Fruit fly (Drosophila melanogaster) whole organism, embryonic: ENCODE data around the gene CG31459.
A peak's percentile ranks its signal among the peaks of the same experiment; 100 is the strongest.

Experiments
- CG10979 ChIP-seq: fragments of 200-800 bp; sonication (Bioruptor generic); optimal IDR thresholded peaks from 2 replicates; lab custom pipeline; 2018; ENCODE audit warnings: missing biosample characterization, mild to moderate bottlenecking, missing genetic modification characterization, moderate library complexity
- CG11695 ChIP-seq: fragments of 200-800 bp; sonication (Bioruptor generic); IDR thresholded peaks from 3 replicates; pipeline ENCODE4 v1.3.6; 2022; ENCODE audit warnings: missing biosample characterization, missing genetic modification characterization
- CG12104 ChIP-seq: fragments of 200-800 bp; sonication (Bioruptor generic); optimal IDR thresholded peaks from 3 replicates; lab custom pipeline; 2016; ENCODE audit warnings: missing biosample characterization, missing genetic modification characterization
- CG13287 ChIP-seq: fragments of 200-800 bp; sonication (Bioruptor generic); IDR thresholded peaks from 2 replicates; pipeline ENCODE4 v1.3.6; 2022; ENCODE audit warnings: missing biosample characterization, missing genetic modification characterization; ENCODE audit not compliant: partially characterized antibody
- CG13296 ChIP-seq: fragments of 200-800 bp; sonication (Bioruptor generic); optimal IDR thresholded peaks from 3 replicates; lab custom pipeline; 2018; ENCODE audit warnings: missing biosample characterization, mild to moderate bottlenecking, missing genetic modification characterization
- CG15269 ChIP-seq: fragments of 200-800 bp; sonication (Bioruptor generic); optimal IDR thresholded peaks from 2 replicates; lab custom pipeline; 2018; ENCODE audit warnings: missing biosample characterization, mild to moderate bottlenecking, missing genetic modification characterization, moderate library complexity
- CG15601 ChIP-seq: fragments of 200-800 bp; sonication (Bioruptor generic); optimal IDR thresholded peaks from 3 replicates; lab custom pipeline; 2019; ENCODE audit warnings: missing biosample characterization, mild to moderate bottlenecking, missing genetic modification characterization, moderate library complexity
- CG17361 ChIP-seq: fragments of 200-800 bp; sonication (Bioruptor generic); IDR thresholded peaks from 3 replicates; pipeline ENCODE4 v1.3.6; 2022; ENCODE audit warnings: missing biosample characterization, missing genetic modification characterization
- CG2202 ChIP-seq: fragments of 200-800 bp; sonication (Bioruptor generic); optimal IDR thresholded peaks from 2 replicates; lab custom pipeline; 2018; ENCODE audit warnings: missing biosample characterization, mild to moderate bottlenecking, missing genetic modification characterization
- CG31224 ChIP-seq: fragments of 200-800 bp; sonication (Bioruptor generic); IDR thresholded peaks from 2 replicates; pipeline ENCODE4 v1.3.6; 2022; ENCODE audit warnings: missing biosample characterization, missing genetic modification characterization
- CG42726 ChIP-seq: fragments of 200-800 bp; sonication (Bioruptor generic); IDR thresholded peaks from 2 replicates; pipeline ENCODE4 v1.3.6; 2022; ENCODE audit warnings: missing biosample characterization, missing genetic modification characterization; ENCODE audit not compliant: partially characterized antibody
- CG4404 ChIP-seq: fragments of 200-800 bp; sonication (Bioruptor generic); IDR thresholded peaks from 2 replicates; pipeline ENCODE4 v1.3.6; 2022; ENCODE audit warnings: missing biosample characterization, missing genetic modification characterization
- CG6683 ChIP-seq: fragments of 200-800 bp; sonication (Bioruptor generic); optimal IDR thresholded peaks from 2 replicates; lab custom pipeline; 2017; ENCODE audit warnings: missing biosample characterization, mild to moderate bottlenecking, missing genetic modification characterization, missing genetic modification reagents
- CG7556 ChIP-seq: fragments of 200-800 bp; sonication (Bioruptor generic); optimal IDR thresholded peaks from 2 replicates; lab custom pipeline; 2017; ENCODE audit warnings: missing biosample characterization, mild to moderate bottlenecking, missing genetic modification characterization
- CG7963 ChIP-seq: fragments of 200-800 bp; sonication (Bioruptor generic); IDR thresholded peaks from 3 replicates; pipeline ENCODE4 v1.3.6; 2022; ENCODE audit warnings: missing biosample characterization, missing genetic modification characterization; ENCODE audit not compliant: partially characterized antibody
- CG8388 ChIP-seq: fragments of 200-800 bp; sonication (Bioruptor generic); optimal IDR thresholded peaks from 2 replicates; lab custom pipeline; 2019; ENCODE audit warnings: missing biosample characterization, mild to moderate bottlenecking, missing genetic modification characterization, moderate library complexity
- CG8944 ChIP-seq: fragments of 200-800 bp; sonication (Bioruptor generic); optimal IDR thresholded peaks from 3 replicates; lab custom pipeline; 2016; ENCODE audit warnings: missing biosample characterization, missing genetic modification characterization
- CG9215 ChIP-seq: fragments of 200-800 bp; sonication (Bioruptor generic); IDR thresholded peaks from 2 replicates; pipeline ENCODE4 v1.3.6; 2022; ENCODE audit warnings: missing biosample characterization, missing genetic modification characterization
- CG9727 ChIP-seq: fragments of 200-800 bp; sonication (Bioruptor generic); optimal IDR thresholded peaks from 3 replicates; lab custom pipeline; 2017; ENCODE audit warnings: missing biosample characterization, mild to moderate bottlenecking, missing genetic modification characterization
- CHES-1-like ChIP-seq: fragments of 200-800 bp; sonication (Bioruptor generic); optimal IDR thresholded peaks from 2 replicates; lab custom pipeline; 2016; ENCODE audit warnings: missing biosample characterization, missing genetic modification characterization
- D ChIP-seq, 2 experiments: fragments of 200-800 bp in 1 of 2; fragments of >200 bp in 1 of 2; sonication (Bioruptor generic) in 1 of 2; optimal IDR thresholded peaks; 2 replicates in 1 of 2; 3 replicates in 1 of 2; lab custom pipeline; 2017; ENCODE audit warnings: mild to moderate bottlenecking in 1 of 2, missing biosample characterization in 1 of 2, missing genetic modification characterization in 1 of 2, missing genetic modification reagents in 1 of 2
- Dek ChIP-seq: fragments of 200-800 bp; sonication (Bioruptor generic); optimal IDR thresholded peaks from 3 replicates; lab custom pipeline; 2019; ENCODE audit warnings: missing biosample characterization, mild to moderate bottlenecking, missing genetic modification characterization, moderate library complexity
- Doc2 ChIP-seq: fragments of 200-800 bp; sonication (Bioruptor generic); IDR thresholded peaks from 2 replicates; pipeline ENCODE4 v1.3.6; 2022; ENCODE audit warnings: missing biosample characterization, missing genetic modification characterization
- HHEX ChIP-seq: fragments of 200-800 bp; sonication (Bioruptor generic); optimal IDR thresholded peaks from 3 replicates; lab custom pipeline; 2017; ENCODE audit warnings: missing biosample characterization, mild to moderate bottlenecking, missing genetic modification characterization, missing genetic modification reagents
- HmgZ ChIP-seq: fragments of 200-800 bp; sonication (Bioruptor generic); optimal IDR thresholded peaks from 2 replicates; lab custom pipeline; 2018; ENCODE audit warnings: missing biosample characterization, mild to moderate bottlenecking, missing genetic modification characterization
- Mrtf ChIP-seq: fragments of 200-800 bp; sonication (Bioruptor generic); IDR thresholded peaks from 3 replicates; pipeline ENCODE4 v1.3.6; 2022; ENCODE audit warnings: missing biosample characterization, missing genetic modification characterization
- ash1 ChIP-seq: fragments of 200-800 bp; sonication (Bioruptor generic); optimal IDR thresholded peaks from 2 replicates; lab custom pipeline; 2018; ENCODE audit warnings: missing biosample characterization, mild to moderate bottlenecking, missing genetic modification characterization
- ato ChIP-seq: fragments of 200-800 bp; sonication (Bioruptor generic); IDR thresholded peaks from 2 replicates; pipeline ENCODE4 v1.3.6; 2022; ENCODE audit warnings: missing biosample characterization, missing genetic modification characterization; ENCODE audit not compliant: partially characterized antibody
- bbx ChIP-seq: fragments of 200-800 bp; sonication (Bioruptor generic); IDR thresholded peaks from 2 replicates; pipeline ENCODE4 v1.3.6; 2022; ENCODE audit warnings: missing biosample characterization, missing genetic modification characterization; ENCODE audit not compliant: partially characterized antibody
- emc ChIP-seq: fragments of 200-800 bp; sonication (Bioruptor generic); optimal IDR thresholded peaks from 2 replicates; lab custom pipeline; 2016; ENCODE audit warnings: missing biosample characterization, missing genetic modification characterization
- ems ChIP-seq: fragments of 200-800 bp; sonication (Bioruptor generic); optimal IDR thresholded peaks from 3 replicates; lab custom pipeline; 2016; ENCODE audit warnings: missing biosample characterization, missing genetic modification characterization
- exex ChIP-seq: fragments of 200-800 bp; sonication (Bioruptor generic); optimal IDR thresholded peaks from 4 replicates; lab custom pipeline; 2018; ENCODE audit warnings: missing biosample characterization, mild to moderate bottlenecking, missing genetic modification characterization, moderate library complexity
- ham ChIP-seq: fragments of 200-800 bp; sonication (Bioruptor generic); IDR thresholded peaks from 2 replicates; pipeline ENCODE4 v1.3.6; 2022; ENCODE audit warnings: missing biosample characterization, missing genetic modification characterization
- lmd ChIP-seq: fragments of 200-800 bp; sonication (Bioruptor generic); IDR thresholded peaks from 2 replicates; pipeline ENCODE4 v1.3.6; 2022; ENCODE audit warnings: missing biosample characterization, missing genetic modification characterization
- nau ChIP-seq: fragments of 200-800 bp; sonication (Bioruptor generic); optimal IDR thresholded peaks from 3 replicates; lab custom pipeline; 2017; ENCODE audit warnings: missing biosample characterization, mild to moderate bottlenecking, missing genetic modification characterization, missing genetic modification reagents
- nerfin-1 ChIP-seq: fragments of 200-800 bp; sonication (Bioruptor generic); optimal IDR thresholded peaks from 3 replicates; lab custom pipeline; 2019; ENCODE audit warnings: missing biosample characterization, mild to moderate bottlenecking, missing genetic modification characterization, moderate library complexity
- p53 ChIP-seq: fragments of 200-800 bp; sonication (Bioruptor generic); optimal IDR thresholded peaks from 2 replicates; lab custom pipeline; 2016; ENCODE audit warnings: missing biosample characterization, missing genetic modification characterization
- psq ChIP-seq: fragments of 200-800 bp; sonication (Bioruptor generic); optimal IDR thresholded peaks from 2 replicates; lab custom pipeline; 2017; ENCODE audit warnings: missing biosample characterization, missing genetic modification characterization
- pzg ChIP-seq: fragments of 200-800 bp; sonication (Bioruptor generic); optimal IDR thresholded peaks from 3 replicates; lab custom pipeline; 2018; ENCODE audit warnings: missing biosample characterization, mild to moderate bottlenecking, missing genetic modification characterization, moderate library complexity
- repo ChIP-seq: fragments of 200-800 bp; sonication (Bioruptor generic); optimal IDR thresholded peaks from 2 replicates; lab custom pipeline; 2016; ENCODE audit warnings: missing biosample characterization, missing genetic modification characterization
- sc ChIP-seq, 3 experiments: fragments of >200 bp in 2 of 3; fragments of 200-800 bp in 1 of 3; sonication (Bioruptor generic) in 1 of 3; optimal IDR thresholded peaks; 2 replicates in 2 of 3; 3 replicates in 1 of 3; lab custom pipeline; 2017; ENCODE audit warnings: mild to moderate bottlenecking in 1 of 3, missing biosample characterization in 1 of 3, missing genetic modification characterization in 1 of 3, missing genetic modification reagents in 1 of 3
- sd ChIP-seq: fragments of 200-800 bp; sonication (Bioruptor generic); optimal IDR thresholded peaks from 3 replicates; lab custom pipeline; 2018; ENCODE audit warnings: missing biosample characterization, mild to moderate bottlenecking, missing genetic modification characterization, moderate library complexity
- slbo ChIP-seq: fragments of 200-800 bp; sonication (Bioruptor generic); IDR thresholded peaks from 2 replicates; pipeline ENCODE4 v1.3.6; 2022; ENCODE audit warnings: missing biosample characterization, missing genetic modification characterization
- sob ChIP-seq: fragments of 200-800 bp; sonication (Bioruptor generic); IDR thresholded peaks from 2 replicates; pipeline ENCODE4 v1.3.6; 2022; ENCODE audit warnings: missing biosample characterization, missing genetic modification characterization
- sr ChIP-seq: fragments of 200-800 bp; sonication (Bioruptor generic); IDR thresholded peaks from 3 replicates; pipeline ENCODE4 v1.3.6; 2022; ENCODE audit warnings: missing biosample characterization, missing genetic modification characterization
- ttk ChIP-seq: fragments of 200-800 bp; sonication (Bioruptor generic); IDR thresholded peaks from 2 replicates; pipeline ENCODE4 v2.1.2; 2022; ENCODE audit warnings: missing biosample characterization, missing genetic modification characterization
- tup ChIP-seq: fragments of 200-800 bp; sonication (Bioruptor generic); optimal IDR thresholded peaks from 2 replicates; lab custom pipeline; 2016; ENCODE audit warnings: missing biosample characterization, mild to moderate bottlenecking, missing genetic modification characterization, moderate library complexity

Gene CG31459

dm6 chr3R:19846870-19847590, 6.4 kb downstream of the CG31459 start, which contains the start of gene MICU3 (continued):
- TF ChIP-seq CG13296 (GFP tag; lab: Kevin White, UChicago) = peak; percentile 46
- TF ChIP-seq bbx (GFP tag; lab: Robert Waterston, UW) = peak; percentile 42; the same call in 1 of the 2 replicates
- TF ChIP-seq ash1 (GFP tag; lab: Kevin White, UChicago) = no peak
- TF ChIP-seq Doc2 (GFP tag; lab: Robert Waterston, UW) = no peak
- TF ChIP-seq CG8944 (GFP tag; lab: Kevin White, UChicago) = peak; percentile 71
- peak; percentile 84 for TF ChIP-seq nerfin-1 (tag; lab: Kevin White, UChicago)
- TF ChIP-seq CG15269 (tag; lab: Kevin White, UChicago) = peak; percentile 60
- no peak for TF ChIP-seq CG6683 (GFP tag; lab: Kevin White, UChicago)
- TF ChIP-seq CG9727 (GFP tag; lab: Kevin White, UChicago) = peak; percentile 66
- TF ChIP-seq sob (GFP tag; lab: Robert Waterston, UW) = peak; percentile 74
- peak; percentile 37 for TF ChIP-seq CG10979
- peak; percentile 31 for TF ChIP-seq CG8388 (GFP tag; lab: Kevin White, UChicago)
- peak; percentile 54 for TF ChIP-seq ttk (GFP tag; lab: Robert Waterston, UW)
- TF ChIP-seq ato (GFP tag; lab: Robert Waterston, UW) = no peak
- TF ChIP-seq slbo (GFP tag; lab: Robert Waterston, UW) = peak; percentile 83
- TF ChIP-seq tup (GFP tag; lab: Kevin White, UChicago) = no peak
- TF ChIP-seq CG4404 (GFP tag; lab: Robert Waterston, UW) = peak; percentile 48; the same call in 1 of the 2 replicates
- peak; percentile 37 for TF ChIP-seq emc (GFP tag; lab: Kevin White, UChicago)
- TF ChIP-seq p53 (GFP tag; lab: Kevin White, UChicago) = no peak
- TF ChIP-seq CHES-1-like (GFP tag; lab: Kevin White, UChicago) = peak; percentile 22
- TF ChIP-seq CG2202 = no peak
- TF ChIP-seq CG11695 = no peak
- TF ChIP-seq repo = peak; percentile 9
- no peak for TF ChIP-seq D (optimal IDR thresholded peaks at IDR 0.05; lab: Kevin White, UChicago)
- TF ChIP-seq D (GFP tag; optimal IDR thresholded peaks at IDR 0.05; lab: Kevin White, UChicago) = peak; percentile 13
- peak; percentile 61 for TF ChIP-seq CG15601 (tag; lab: Kevin White, UChicago)
- peak; percentile 68; the same call in 1 of the 2 replicates for TF ChIP-seq CG9215 (GFP tag; lab: Robert Waterston, UW)
- TF ChIP-seq CG7556 (GFP tag; lab: Kevin White, UChicago) = peak; percentile 41
- 0 out of 2 replicates have a peak, but pooled peaks have one; percentile 12 for TF ChIP-seq CG42726 (GFP tag; lab: Robert Waterston, UW)
- peak; percentile 57 for TF ChIP-seq Dek (tag; lab: Kevin White, UChicago)
- peak; percentile 44 for TF ChIP-seq CG12104 (GFP tag; lab: Kevin White, UChicago)
- TF ChIP-seq HHEX = peak; percentile 18
- TF ChIP-seq HmgZ = peak; percentile 50
- TF ChIP-seq sd (tag; lab: Kevin White, UChicago) = peak; percentile 46
- no peak for TF ChIP-seq sr (GFP tag; lab: Robert Waterston, UW)
- TF ChIP-seq lmd = peak; percentile 63
- peak; percentile 73; the same call in 2 of the 3 replicates for TF ChIP-seq CG17361 (GFP tag; lab: Robert Waterston, UW)
- TF ChIP-seq sc (optimal IDR thresholded peaks at IDR 0.05; lab: Kevin White, UChicago) = no peak
- TF ChIP-seq sc (GFP tag; optimal IDR thresholded peaks at IDR 0.05; lab: Kevin White, UChicago) = no peak
- TF ChIP-seq psq (GFP tag; lab: Kevin White, UChicago) = peak; percentile 9
- peak; percentile 78; the same call in 1 of the 2 replicates for TF ChIP-seq CG13287 (GFP tag; lab: Robert Waterston, UW)
- 0 out of 3 replicates have a peak, but pooled peaks have one; percentile 15 for TF ChIP-seq Mrtf
- TF ChIP-seq nau (GFP tag; lab: Kevin White, UChicago) = no peak
- TF ChIP-seq CG31224 (GFP tag; lab: Robert Waterston, UW) = 0 out of 2 replicates have a peak, but pooled peaks have one; percentile 48
- peak; percentile 48 for TF ChIP-seq pzg (GFP tag; lab: Kevin White, UChicago)
- TF ChIP-seq exex (tag; lab: Kevin White, UChicago) = peak; percentile 5
- peak; percentile 46; the same call in 1 of the 3 replicates for TF ChIP-seq CG7963 (GFP tag; lab: Robert Waterston, UW)
- TF ChIP-seq ham (GFP tag; lab: Robert Waterston, UW) = no peak
- TF ChIP-seq ems = peak; percentile 47
